Fruit fly (Drosophila melanogaster) whole organism, prepupa: ENCODE results near the gene CG9705.

Experiments used
- CG10631 ChIP-seq: fragments of 200-800 bp; sonication (Bioruptor generic); optimal IDR thresholded peaks from 2 replicates; lab custom pipeline; 2016; ENCODE audit warnings: missing biosample characterization, missing genetic modification characterization
- CG11762 ChIP-seq: fragments of 200-800 bp; sonication (Bioruptor generic); optimal IDR thresholded peaks from 3 replicates; lab custom pipeline; 2016; ENCODE audit warnings: missing biosample characterization, missing genetic modification characterization; ENCODE audit not compliant: insufficient read depth
- CG11902 ChIP-seq: fragments of 200-800 bp; sonication (Bioruptor generic); optimal IDR thresholded peaks from 3 replicates; lab custom pipeline; 2016; ENCODE audit warnings: missing biosample characterization, missing genetic modification characterization
- CG15336 ChIP-seq: fragments of 200-800 bp; sonication (Bioruptor generic); IDR thresholded peaks from 2 replicates; pipeline ENCODE4 v1.3.6; 2022; ENCODE audit warnings: missing biosample characterization, missing genetic modification characterization
- CG1621 ChIP-seq: fragments of 200-800 bp; sonication (Bioruptor generic); optimal IDR thresholded peaks from 3 replicates; lab custom pipeline; 2018; ENCODE audit warnings: missing biosample characterization, mild to moderate bottlenecking, missing genetic modification characterization
- CG31627 ChIP-seq: fragments of 200-800 bp; sonication (Bioruptor generic); optimal IDR thresholded peaks from 3 replicates; lab custom pipeline; 2016; ENCODE audit warnings: missing biosample characterization, missing genetic modification characterization
- CG32006 ChIP-seq: fragments of 200-800 bp; sonication (Bioruptor generic); optimal IDR thresholded peaks from 3 replicates; lab custom pipeline; 2017; ENCODE audit warnings: missing biosample characterization, mild to moderate bottlenecking, missing genetic modification characterization
- CG34406 ChIP-seq: fragments of 200-800 bp; sonication (Bioruptor generic); optimal IDR thresholded peaks from 3 replicates; lab custom pipeline; 2016; ENCODE audit warnings: missing biosample characterization, missing genetic modification characterization
- CG4318 ChIP-seq: fragments of 200-800 bp; sonication (Bioruptor generic); optimal IDR thresholded peaks from 3 replicates; lab custom pipeline; 2017; ENCODE audit warnings: missing biosample characterization, mild to moderate bottlenecking, missing genetic modification characterization
- CG6792 ChIP-seq: fragments of 200-800 bp; sonication (Bioruptor generic); optimal IDR thresholded peaks from 3 replicates; lab custom pipeline; 2016; ENCODE audit warnings: missing biosample characterization, missing genetic modification characterization
- CG6854 ChIP-seq: fragments of 200-800 bp; sonication (Bioruptor generic); optimal IDR thresholded peaks from 2 replicates; lab custom pipeline; 2017; ENCODE audit warnings: missing biosample characterization, mild to moderate bottlenecking, missing genetic modification characterization
- CG7368 ChIP-seq: fragments of 200-800 bp; sonication (Bioruptor generic); optimal IDR thresholded peaks from 3 replicates; lab custom pipeline; 2016; ENCODE audit warnings: missing biosample characterization, missing genetic modification characterization
- CG8119 ChIP-seq: fragments of 200-800 bp; sonication (Bioruptor generic); IDR thresholded peaks from 3 replicates; pipeline ENCODE4 v1.3.6; 2022; ENCODE audit warnings: missing biosample characterization, missing genetic modification characterization
- CG8319 ChIP-seq: fragments of 200-800 bp; sonication (Bioruptor generic); optimal IDR thresholded peaks from 3 replicates; lab custom pipeline; 2016; ENCODE audit warnings: missing biosample characterization, missing genetic modification characterization
- CG8632 ChIP-seq: fragments of 200-800 bp; sonication (Bioruptor generic); optimal IDR thresholded peaks from 3 replicates; lab custom pipeline; 2016; ENCODE audit warnings: missing biosample characterization, missing genetic modification characterization
- CG9139 ChIP-seq: fragments of 200-800 bp; sonication (Bioruptor generic); optimal IDR thresholded peaks from 3 replicates; lab custom pipeline; 2017; ENCODE audit warnings: missing biosample characterization, mild to moderate bottlenecking, missing genetic modification characterization
- Eip78C ChIP-seq: fragments of 200-800 bp; sonication (Bioruptor generic); peaks from one replicate; lab custom pipeline; 2016; ENCODE audit warnings: missing biosample characterization, missing genetic modification characterization
- Ets96B ChIP-seq: fragments of 200-800 bp; optimal IDR thresholded peaks from 2 replicates; lab custom pipeline; 2019; ENCODE audit warnings: missing biosample characterization, mild to moderate bottlenecking, missing genetic modification characterization, moderate library complexity
- Hr39 ChIP-seq: fragments of 200-800 bp; sonication (Bioruptor generic); optimal IDR thresholded peaks from 2 replicates; lab custom pipeline; 2016; ENCODE audit warnings: missing biosample characterization, missing genetic modification characterization
- Hr4 ChIP-seq: fragments of 200-800 bp; sonication (Bioruptor generic); optimal IDR thresholded peaks from 3 replicates; lab custom pipeline; 2016; ENCODE audit warnings: missing biosample characterization, missing genetic modification characterization
- Met ChIP-seq: fragments of 200-800 bp; sonication (Bioruptor generic); optimal IDR thresholded peaks from 3 replicates; lab custom pipeline; 2016; ENCODE audit warnings: missing biosample characterization, missing genetic modification characterization
- OdsH ChIP-seq: fragments of 200-800 bp; sonication (Bioruptor generic); optimal IDR thresholded peaks from 3 replicates; lab custom pipeline; 2016; ENCODE audit warnings: missing biosample characterization, missing genetic modification characterization
- Smox ChIP-seq: fragments of 200-800 bp; sonication (Bioruptor generic); optimal IDR thresholded peaks from 3 replicates; lab custom pipeline; 2016; ENCODE audit warnings: missing biosample characterization, missing genetic modification characterization
- Sox102F ChIP-seq: fragments of 200-800 bp; sonication (Bioruptor generic); optimal IDR thresholded peaks from 2 replicates; lab custom pipeline; 2016; ENCODE audit warnings: missing biosample characterization, mild to moderate bottlenecking, missing genetic modification characterization
- Sox14 ChIP-seq: fragments of 200-800 bp; sonication (Bioruptor generic); optimal IDR thresholded peaks from 3 replicates; lab custom pipeline; 2016; ENCODE audit warnings: missing biosample characterization, missing genetic modification characterization
- Sox15 ChIP-seq: fragments of 200-800 bp; sonication (Bioruptor generic); optimal IDR thresholded peaks from 3 replicates; lab custom pipeline; 2016; ENCODE audit warnings: missing biosample characterization, missing genetic modification characterization
- acj6 ChIP-seq: fragments of 200-800 bp; sonication (Bioruptor generic); optimal IDR thresholded peaks from 3 replicates; lab custom pipeline; 2016; ENCODE audit warnings: missing biosample characterization, missing genetic modification characterization
- cyc ChIP-seq: fragments of 200-800 bp; sonication (Bioruptor generic); optimal IDR thresholded peaks from 3 replicates; lab custom pipeline; 2016; ENCODE audit warnings: missing biosample characterization, missing genetic modification characterization
- dsx ChIP-seq: fragments of 200-800 bp; optimal IDR thresholded peaks from 3 replicates; lab custom pipeline; 2019; ENCODE audit warnings: missing biosample characterization, mild to moderate bottlenecking, missing genetic modification characterization, moderate library complexity; ENCODE audit not compliant: poor library complexity, severe bottlenecking
- eg ChIP-seq: fragments of 200-800 bp; sonication (Bioruptor generic); IDR thresholded peaks from 3 replicates; pipeline ENCODE4 v1.3.6; 2022; ENCODE audit warnings: missing biosample characterization, missing genetic modification characterization
- fd59A ChIP-seq: fragments of 200-800 bp; sonication (Bioruptor generic); optimal IDR thresholded peaks from 2 replicates; lab custom pipeline; 2017; ENCODE audit warnings: missing biosample characterization, mild to moderate bottlenecking, missing genetic modification characterization, missing genetic modification reagents
- fd85E ChIP-seq: fragments of 200-800 bp; sonication (Bioruptor generic); optimal IDR thresholded peaks from 3 replicates; lab custom pipeline; 2016; ENCODE audit warnings: missing biosample characterization, missing genetic modification characterization
- fkh ChIP-seq: fragments of 200-800 bp; sonication (Bioruptor generic); optimal IDR thresholded peaks from 3 replicates; lab custom pipeline; 2017; ENCODE audit warnings: missing biosample characterization, mild to moderate bottlenecking, missing genetic modification characterization, moderate library complexity
- lz ChIP-seq: fragments of 200-800 bp; sonication (Bioruptor generic); optimal IDR thresholded peaks from 3 replicates; lab custom pipeline; 2016; ENCODE audit warnings: missing biosample characterization, missing genetic modification characterization
- net ChIP-seq: fragments of 200-800 bp; sonication (Bioruptor generic); optimal IDR thresholded peaks from 3 replicates; lab custom pipeline; 2016; ENCODE audit warnings: missing biosample characterization, missing genetic modification characterization
- pdm3 ChIP-seq: fragments of 200-800 bp; sonication (Bioruptor generic); optimal IDR thresholded peaks from 3 replicates; lab custom pipeline; 2016; ENCODE audit warnings: missing biosample characterization, missing genetic modification characterization
- salr ChIP-seq, 2 experiments: fragments of 200-800 bp; sonication (Bioruptor generic); optimal IDR thresholded peaks; 3 replicates each; lab custom pipeline; 2016 to 2018; ENCODE audit warnings: missing biosample characterization in 2 of 2, missing genetic modification characterization in 2 of 2, mild to moderate bottlenecking in 1 of 2
- ss ChIP-seq, 2 experiments: fragments of 200-800 bp; sonication (Bioruptor generic); optimal IDR thresholded peaks; 2 replicates in 1 of 2; 3 replicates in 1 of 2; lab custom pipeline; 2017 to 2018; ENCODE audit warnings: mild to moderate bottlenecking in 2 of 2, missing biosample characterization in 2 of 2, missing genetic modification characterization in 2 of 2, moderate library complexity in 1 of 2
- svp ChIP-seq: fragments of 200-800 bp; sonication (Bioruptor generic); peaks from one replicate; lab custom pipeline; 2016; ENCODE audit warnings: missing biosample characterization, missing genetic modification characterization

The CG9705 gene

DNA sequence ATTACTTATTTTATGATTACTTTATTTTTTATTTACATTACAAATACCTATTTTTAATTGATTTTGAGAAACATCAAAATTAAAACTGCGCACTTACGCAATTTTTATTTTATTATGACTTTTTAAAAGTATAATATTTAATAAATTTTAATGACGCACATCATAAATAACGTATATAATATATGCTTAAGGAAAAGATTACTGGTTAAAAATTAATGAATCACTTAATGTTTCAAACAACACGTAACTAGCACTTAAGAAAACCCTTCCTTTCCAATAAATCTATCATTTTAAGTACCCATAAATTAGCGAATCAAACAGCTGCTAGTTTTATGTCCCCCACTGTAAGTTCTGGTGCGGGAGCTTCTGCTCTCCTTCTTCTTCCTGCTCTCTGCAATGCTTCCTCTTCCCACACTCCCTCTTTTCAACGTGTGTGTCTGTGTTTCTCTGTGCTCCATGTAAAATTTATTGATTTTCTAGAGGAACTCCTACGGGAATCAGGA is 27.0 kb downstream of the CG9705 start (continued):
- peak; percentile 93 for TF ChIP-seq fd59A
- TF ChIP-seq net (GFP tag; lab: Kevin White, UChicago), result peak; percentile 80
- peak; percentile 76 for TF ChIP-seq CG4318
- no peak for TF ChIP-seq svp
- TF ChIP-seq CG34406 (GFP tag; lab: Kevin White, UChicago), result peak; percentile 84
- peak; percentile 55 for TF ChIP-seq CG6854
- TF ChIP-seq CG8319, result peak; percentile 65
- TF ChIP-seq eg, result peak; percentile 64; the same call in 2 of the 3 replicates
- peak; percentile 68 for TF ChIP-seq Met (GFP tag; lab: Kevin White, UChicago)
- TF ChIP-seq salr (GFP tag; optimal IDR thresholded peaks at IDR 0.05; lab: Kevin White, UChicago), result peak; percentile 25 to 92
- peak; percentile 93 for TF ChIP-seq Eip78C
- TF ChIP-seq CG15336 (GFP tag; lab: Robert Waterston, UW), result peak; percentile 80
- TF ChIP-seq OdsH (GFP tag; lab: Kevin White, UChicago), result peak; percentile 84
- TF ChIP-seq Hr39 (GFP tag; lab: Kevin White, UChicago), result peak; percentile 54
- TF ChIP-seq CG8119 (GFP tag; lab: Robert Waterston, UW), result peak; percentile 84
- peak; percentile 89 for TF ChIP-seq Ets96B
- peak; percentile 94 for TF ChIP-seq CG32006 (GFP tag; lab: Kevin White, UChicago)
- peak; percentile 54 for TF ChIP-seq cyc (GFP tag; lab: Kevin White, UChicago)
- peak; percentile 59 for TF ChIP-seq Smox
- TF ChIP-seq lz, result peak; percentile 55
- TF ChIP-seq acj6, result peak; percentile 87
- peak; percentile 64 for TF ChIP-seq Sox15 (GFP tag; lab: Kevin White, UChicago)
- TF ChIP-seq Hr4 (GFP tag; lab: Kevin White, UChicago), result peak; percentile 66

DNA sequence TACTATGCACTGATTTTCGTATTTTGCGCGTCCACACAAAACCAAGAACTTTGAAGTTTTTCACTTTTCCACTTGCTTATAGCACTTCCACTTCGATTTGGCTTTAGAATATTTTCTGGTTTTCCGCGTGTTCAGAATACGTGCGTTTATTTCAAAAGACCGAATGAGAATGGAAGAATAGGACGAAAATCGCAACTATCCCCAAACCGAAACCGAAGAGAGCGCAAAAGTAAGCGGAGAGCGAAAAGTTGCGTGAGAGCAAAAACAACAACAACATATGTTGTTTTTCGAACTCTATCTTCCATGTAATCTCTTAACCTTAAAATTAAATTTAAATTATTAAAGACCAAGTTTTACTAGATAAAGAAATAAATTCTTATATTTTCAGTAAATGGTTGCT is 27.7 kb downstream of the CG9705 start, which contains the start of gene CG9674:
TSS of gene CG9674 (minus strand) at position 174 of the 400 bp plus-strand sequence.
- TF ChIP-seq ss (GFP tag; optimal IDR thresholded peaks at IDR 0.05; lab: Kevin White, UChicago), result peak; percentile 22 to 25
- TF ChIP-seq CG8319, result no peak
- TF ChIP-seq net (GFP tag; lab: Kevin White, UChicago), result no peak
- peak; percentile 20 for TF ChIP-seq Eip78C
- TF ChIP-seq CG8632 (GFP tag; lab: Kevin White, UChicago), result no peak
- TF ChIP-seq CG9139 (GFP tag; lab: Kevin White, UChicago), result peak; percentile 14

DNA sequence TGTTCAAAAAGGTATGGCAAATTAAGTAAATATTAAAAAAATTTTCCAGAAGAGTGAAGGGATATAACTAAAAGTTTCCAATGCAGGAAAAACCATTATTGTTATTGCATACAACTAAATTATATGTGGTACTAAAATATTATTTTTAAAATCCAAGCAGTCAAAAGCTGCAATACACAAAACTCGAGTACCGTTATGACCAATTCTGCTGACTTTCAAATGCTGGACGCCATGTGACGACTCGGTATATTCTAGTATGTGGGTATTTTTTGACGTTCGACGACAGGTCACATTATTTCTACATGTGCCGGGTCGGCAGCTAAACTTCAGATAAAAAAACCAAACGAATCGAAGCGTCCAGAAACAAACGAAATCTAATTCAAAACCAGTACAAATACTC is 28.2 kb downstream of the CG9705 start:
- TF ChIP-seq Sox14 (GFP tag; lab: Kevin White, UChicago), result peak; percentile 90
- TF ChIP-seq CG10631 (GFP tag; lab: Kevin White, UChicago), result no peak
- TF ChIP-seq CG11902 (GFP tag; lab: Kevin White, UChicago), result no peak
- 0 out of 3 replicates have a peak, but pooled peaks have one; percentile 19 for TF ChIP-seq eg
- TF ChIP-seq fd85E, result no peak
- TF ChIP-seq dsx, result no peak
- TF ChIP-seq CG7368 (GFP tag; lab: Kevin White, UChicago), result no peak
- no peak for TF ChIP-seq CG6792 (GFP tag; lab: Kevin White, UChicago)
- peak; percentile 4 for TF ChIP-seq fkh
- no peak for TF ChIP-seq pdm3 (GFP tag; lab: Kevin White, UChicago)
- TF ChIP-seq CG8632 (GFP tag; lab: Kevin White, UChicago), result no peak
- TF ChIP-seq Met (GFP tag; lab: Kevin White, UChicago), result no peak
- peak; percentile 26 for TF ChIP-seq CG31627 (GFP tag; lab: Kevin White, UChicago)
- TF ChIP-seq Sox102F (GFP tag; lab: Kevin White, UChicago), result no peak

DNA sequence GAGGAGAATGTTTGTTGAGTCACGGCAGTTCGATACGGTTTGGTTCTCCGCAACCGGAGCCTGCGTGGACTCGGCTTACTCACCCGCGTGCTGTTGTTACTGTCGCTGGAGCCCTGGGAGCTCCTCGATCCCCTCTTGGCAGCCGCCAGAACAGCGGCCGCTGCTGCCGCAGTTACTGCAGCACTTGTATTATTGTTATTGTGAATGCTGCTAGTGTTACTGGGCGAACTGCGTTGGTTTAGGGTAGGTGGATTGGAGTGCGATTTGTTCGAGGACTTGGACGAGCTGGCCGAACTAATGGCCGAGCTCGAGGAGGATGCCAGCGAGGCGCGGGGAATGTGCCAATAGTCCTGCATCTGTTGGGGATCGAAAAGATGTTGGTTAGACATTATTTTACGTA is 30.6 kb downstream of the CG9705 start:
- TF ChIP-seq CG32006 (GFP tag; lab: Kevin White, UChicago) (no peak), CG7368 (GFP tag; lab: Kevin White, UChicago) (no peak), CG4318 (no peak), Sox102F (GFP tag; lab: Kevin White, UChicago) (no peak), OdsH (GFP tag; lab: Kevin White, UChicago) (no peak), salr (GFP tag; optimal IDR thresholded peaks at IDR 0.05; lab: Kevin White, UChicago) (no peak), Eip78C (no peak), Sox14 (GFP tag; lab: Kevin White, UChicago) (no peak), CG11762 (no peak), CG10631 (GFP tag; lab: Kevin White, UChicago) (no peak), CG1621 (tag; lab: Kevin White, UChicago) (no peak), Hr39 (GFP tag; lab: Kevin White, UChicago) (no peak), CG11902 (GFP tag; lab: Kevin White, UChicago) (no peak)
